Fruit fly (Drosophila melanogaster) whole organism, prepupa: Measurements from ENCODE around the gene Rpn12R.

Source experiments
- Blimp-1 ChIP-seq: fragments of 200-800 bp; sonication (Bioruptor generic); optimal IDR thresholded peaks from 3 replicates; lab custom pipeline; 2017; ENCODE audit warnings: missing biosample characterization, missing genetic modification characterization, mild to moderate bottlenecking, moderate library complexity, missing genetic modification reagents
- CG10669 ChIP-seq: fragments of 200-800 bp; sonication (Bioruptor generic); optimal IDR thresholded peaks from 3 replicates; lab custom pipeline; 2018; ENCODE audit warnings: missing biosample characterization, mild to moderate bottlenecking, missing genetic modification characterization, moderate library complexity
- CG11902 ChIP-seq: fragments of 200-800 bp; sonication (Bioruptor generic); optimal IDR thresholded peaks from 3 replicates; lab custom pipeline; 2016; ENCODE audit warnings: missing biosample characterization, missing genetic modification characterization
- CG15336 ChIP-seq: fragments of 200-800 bp; sonication (Bioruptor generic); IDR thresholded peaks from 2 replicates; pipeline ENCODE4 v1.3.6; 2022; ENCODE audit warnings: missing biosample characterization, missing genetic modification characterization
- CG1621 ChIP-seq: fragments of 200-800 bp; sonication (Bioruptor generic); optimal IDR thresholded peaks from 3 replicates; lab custom pipeline; 2018; ENCODE audit warnings: missing biosample characterization, mild to moderate bottlenecking, missing genetic modification characterization
- CG16779 ChIP-seq: fragments of 200-800 bp; sonication (Bioruptor generic); optimal IDR thresholded peaks from 3 replicates; lab custom pipeline; 2017; ENCODE audit warnings: missing biosample characterization, mild to moderate bottlenecking, missing genetic modification characterization
- CG3032 ChIP-seq: fragments of 200-800 bp; optimal IDR thresholded peaks from 2 replicates; lab custom pipeline; 2019; ENCODE audit warnings: missing biosample characterization, mild to moderate bottlenecking, missing genetic modification characterization, moderate library complexity
- CG31627 ChIP-seq: fragments of 200-800 bp; sonication (Bioruptor generic); optimal IDR thresholded peaks from 3 replicates; lab custom pipeline; 2016; ENCODE audit warnings: missing biosample characterization, missing genetic modification characterization
- CG34406 ChIP-seq: fragments of 200-800 bp; sonication (Bioruptor generic); optimal IDR thresholded peaks from 3 replicates; lab custom pipeline; 2016; ENCODE audit warnings: missing biosample characterization, missing genetic modification characterization
- CG4318 ChIP-seq: fragments of 200-800 bp; sonication (Bioruptor generic); optimal IDR thresholded peaks from 3 replicates; lab custom pipeline; 2017; ENCODE audit warnings: missing biosample characterization, mild to moderate bottlenecking, missing genetic modification characterization
- CG6163 ChIP-seq: fragments of 200-800 bp; sonication (Bioruptor generic); IDR thresholded peaks from 3 replicates; pipeline ENCODE4 v1.3.6; 2022; ENCODE audit warnings: missing biosample characterization, missing genetic modification characterization
- CG6276 ChIP-seq: fragments of 200-800 bp; sonication (Bioruptor generic); optimal IDR thresholded peaks from 2 replicates; lab custom pipeline; 2017; ENCODE audit warnings: missing biosample characterization, mild to moderate bottlenecking, missing genetic modification characterization
- CG6792 ChIP-seq: fragments of 200-800 bp; sonication (Bioruptor generic); optimal IDR thresholded peaks from 3 replicates; lab custom pipeline; 2016; ENCODE audit warnings: missing biosample characterization, missing genetic modification characterization
- CG6808 ChIP-seq: fragments of 200-800 bp; sonication (Bioruptor generic); optimal IDR thresholded peaks from 3 replicates; lab custom pipeline; 2017; ENCODE audit warnings: missing biosample characterization, missing genetic modification characterization, mild to moderate bottlenecking, moderate library complexity, missing genetic modification reagents
- CG6854 ChIP-seq: fragments of 200-800 bp; sonication (Bioruptor generic); optimal IDR thresholded peaks from 2 replicates; lab custom pipeline; 2017; ENCODE audit warnings: missing biosample characterization, mild to moderate bottlenecking, missing genetic modification characterization
- CG8319 ChIP-seq: fragments of 200-800 bp; sonication (Bioruptor generic); optimal IDR thresholded peaks from 3 replicates; lab custom pipeline; 2016; ENCODE audit warnings: missing biosample characterization, missing genetic modification characterization
- CG8632 ChIP-seq: fragments of 200-800 bp; sonication (Bioruptor generic); optimal IDR thresholded peaks from 3 replicates; lab custom pipeline; 2016; ENCODE audit warnings: missing biosample characterization, missing genetic modification characterization
- CG9139 ChIP-seq: fragments of 200-800 bp; sonication (Bioruptor generic); optimal IDR thresholded peaks from 3 replicates; lab custom pipeline; 2017; ENCODE audit warnings: missing biosample characterization, mild to moderate bottlenecking, missing genetic modification characterization
- Eip75B ChIP-seq: fragments of 200-800 bp; sonication (Bioruptor generic); optimal IDR thresholded peaks from 3 replicates; lab custom pipeline; 2016; ENCODE audit warnings: missing biosample characterization, missing genetic modification characterization
- Eip78C ChIP-seq: fragments of 200-800 bp; sonication (Bioruptor generic); peaks from one replicate; lab custom pipeline; 2016; ENCODE audit warnings: missing biosample characterization, missing genetic modification characterization
- Eip93F ChIP-seq: fragments of 200-800 bp; sonication (Bioruptor generic); optimal IDR thresholded peaks from 2 replicates; lab custom pipeline; 2016; ENCODE audit warnings: missing biosample characterization, mild to moderate bottlenecking, missing genetic modification characterization
- Ets21C ChIP-seq: fragments of 200-800 bp; sonication (Bioruptor generic); optimal IDR thresholded peaks from 3 replicates; lab custom pipeline; 2016; ENCODE audit warnings: missing biosample characterization, missing genetic modification characterization
- Ets96B ChIP-seq: fragments of 200-800 bp; optimal IDR thresholded peaks from 2 replicates; lab custom pipeline; 2019; ENCODE audit warnings: missing biosample characterization, mild to moderate bottlenecking, missing genetic modification characterization, moderate library complexity
- Gug ChIP-seq: fragments of 200-800 bp; sonication (Bioruptor generic); IDR thresholded peaks from 2 replicates; pipeline ENCODE4 v1.3.6; 2022; ENCODE audit warnings: missing biosample characterization, missing genetic modification characterization
- Hr38 ChIP-seq: sonication (Bioruptor generic); optimal IDR thresholded peaks from 2 replicates; lab custom pipeline; 2016; ENCODE audit warnings: missing biosample characterization, missing genetic modification characterization
- Hr39 ChIP-seq: fragments of 200-800 bp; sonication (Bioruptor generic); optimal IDR thresholded peaks from 2 replicates; lab custom pipeline; 2016; ENCODE audit warnings: missing biosample characterization, missing genetic modification characterization
- Hr4 ChIP-seq: fragments of 200-800 bp; sonication (Bioruptor generic); optimal IDR thresholded peaks from 3 replicates; lab custom pipeline; 2016; ENCODE audit warnings: missing biosample characterization, missing genetic modification characterization
- Lpt ChIP-seq: fragments of 200-800 bp; sonication (Bioruptor generic); optimal IDR thresholded peaks from 3 replicates; lab custom pipeline; 2016; ENCODE audit warnings: missing biosample characterization, missing genetic modification characterization
- Met ChIP-seq: fragments of 200-800 bp; sonication (Bioruptor generic); optimal IDR thresholded peaks from 3 replicates; lab custom pipeline; 2016; ENCODE audit warnings: missing biosample characterization, missing genetic modification characterization
- OdsH ChIP-seq: fragments of 200-800 bp; sonication (Bioruptor generic); optimal IDR thresholded peaks from 3 replicates; lab custom pipeline; 2016; ENCODE audit warnings: missing biosample characterization, missing genetic modification characterization
- Sox102F ChIP-seq: fragments of 200-800 bp; sonication (Bioruptor generic); optimal IDR thresholded peaks from 2 replicates; lab custom pipeline; 2016; ENCODE audit warnings: missing biosample characterization, mild to moderate bottlenecking, missing genetic modification characterization
- acj6 ChIP-seq: fragments of 200-800 bp; sonication (Bioruptor generic); optimal IDR thresholded peaks from 3 replicates; lab custom pipeline; 2016; ENCODE audit warnings: missing biosample characterization, missing genetic modification characterization
- cyc ChIP-seq: fragments of 200-800 bp; sonication (Bioruptor generic); optimal IDR thresholded peaks from 3 replicates; lab custom pipeline; 2016; ENCODE audit warnings: missing biosample characterization, missing genetic modification characterization
- dsx ChIP-seq: fragments of 200-800 bp; optimal IDR thresholded peaks from 3 replicates; lab custom pipeline; 2019; ENCODE audit warnings: missing biosample characterization, mild to moderate bottlenecking, missing genetic modification characterization, moderate library complexity; ENCODE audit not compliant: poor library complexity, severe bottlenecking
- eg ChIP-seq: fragments of 200-800 bp; sonication (Bioruptor generic); IDR thresholded peaks from 3 replicates; pipeline ENCODE4 v1.3.6; 2022; ENCODE audit warnings: missing biosample characterization, missing genetic modification characterization
- esn ChIP-seq: fragments of 200-800 bp; sonication (Bioruptor generic); optimal IDR thresholded peaks from 2 replicates; lab custom pipeline; 2016; ENCODE audit warnings: missing biosample characterization, mild to moderate bottlenecking, missing genetic modification characterization, moderate library complexity
- fd59A ChIP-seq: fragments of 200-800 bp; sonication (Bioruptor generic); optimal IDR thresholded peaks from 2 replicates; lab custom pipeline; 2017; ENCODE audit warnings: missing biosample characterization, mild to moderate bottlenecking, missing genetic modification characterization, missing genetic modification reagents
- fd85E ChIP-seq: fragments of 200-800 bp; sonication (Bioruptor generic); optimal IDR thresholded peaks from 3 replicates; lab custom pipeline; 2016; ENCODE audit warnings: missing biosample characterization, missing genetic modification characterization
- fkh ChIP-seq: fragments of 200-800 bp; sonication (Bioruptor generic); optimal IDR thresholded peaks from 3 replicates; lab custom pipeline; 2017; ENCODE audit warnings: missing biosample characterization, mild to moderate bottlenecking, missing genetic modification characterization, moderate library complexity
- lz ChIP-seq: fragments of 200-800 bp; sonication (Bioruptor generic); optimal IDR thresholded peaks from 3 replicates; lab custom pipeline; 2016; ENCODE audit warnings: missing biosample characterization, missing genetic modification characterization
- pdm3 ChIP-seq: fragments of 200-800 bp; sonication (Bioruptor generic); optimal IDR thresholded peaks from 3 replicates; lab custom pipeline; 2016; ENCODE audit warnings: missing biosample characterization, missing genetic modification characterization
- salr ChIP-seq, 2 experiments: fragments of 200-800 bp; sonication (Bioruptor generic); optimal IDR thresholded peaks; 3 replicates each; lab custom pipeline; 2016 to 2018; ENCODE audit warnings: missing biosample characterization in 2 of 2, missing genetic modification characterization in 2 of 2, mild to moderate bottlenecking in 1 of 2
- spab ChIP-seq: fragments of 200-800 bp; sonication (Bioruptor generic); optimal IDR thresholded peaks from 2 replicates; lab custom pipeline; 2017; ENCODE audit warnings: missing biosample characterization, mild to moderate bottlenecking, missing genetic modification characterization, missing genetic modification reagents
- ss ChIP-seq, 2 experiments: fragments of 200-800 bp; sonication (Bioruptor generic); optimal IDR thresholded peaks; 2 replicates in 1 of 2; 3 replicates in 1 of 2; lab custom pipeline; 2017 to 2018; ENCODE audit warnings: mild to moderate bottlenecking in 2 of 2, missing biosample characterization in 2 of 2, missing genetic modification characterization in 2 of 2, moderate library complexity in 1 of 2
- svp ChIP-seq: fragments of 200-800 bp; sonication (Bioruptor generic); peaks from one replicate; lab custom pipeline; 2016; ENCODE audit warnings: missing biosample characterization, missing genetic modification characterization
- topi ChIP-seq: fragments of 200-800 bp; sonication (Bioruptor generic); optimal IDR thresholded peaks from 3 replicates; lab custom pipeline; 2016; ENCODE audit warnings: missing biosample characterization, missing genetic modification characterization
- vri ChIP-seq: fragments of 200-800 bp; sonication (Bioruptor generic); optimal IDR thresholded peaks from 3 replicates; lab custom pipeline; 2016; ENCODE audit warnings: missing biosample characterization, mild to moderate bottlenecking, missing genetic modification characterization

Gene Rpn12R

dm6 chr3L:15007271-15007948 lies 35.0 kb downstream of the Rpn12R start (continued):
- TF ChIP-seq Eip78C (GFP tag; lab: Kevin White, UChicago) = peak; percentile 90
- TF ChIP-seq OdsH (GFP tag; lab: Kevin White, UChicago) = peak; percentile 58
- TF ChIP-seq CG3032 (tag; lab: Kevin White, UChicago) = peak; percentile 21
- TF ChIP-seq CG8632 (GFP tag; lab: Kevin White, UChicago) = peak; percentile 7
- TF ChIP-seq Ets96B (tag; lab: Kevin White, UChicago) = peak; percentile 45
- TF ChIP-seq Eip93F (GFP tag; lab: Kevin White, UChicago) = no peak
- no peak for TF ChIP-seq Hr39 (GFP tag; lab: Kevin White, UChicago)
- no peak for TF ChIP-seq CG8319 (GFP tag; lab: Kevin White, UChicago)
- no peak for TF ChIP-seq topi (GFP tag; lab: Kevin White, UChicago)

- TF ChIP-seq fd85E (no peak), CG6163 (GFP tag; lab: Robert Waterston, UW) (peak; percentile 91), CG9139 (peak; percentile 12), Ets21C (GFP tag; lab: Kevin White, UChicago) (peak; percentile 57), spab (GFP tag; lab: Kevin White, UChicago) (peak; percentile 56), Hr38 (GFP tag; lab: Kevin White, UChicago) (no peak), Gug (GFP tag; lab: Robert Waterston, UW) (peak; percentile 86), Sox102F (peak; percentile 77), fkh (no peak), Met (GFP tag; lab: Kevin White, UChicago) (peak; percentile 68), topi (GFP tag; lab: Kevin White, UChicago) (peak; percentile 72), salr (GFP tag; optimal IDR thresholded peaks at IDR 0.05; lab: Kevin White, UChicago) (peak; percentile 50 to 65), fd59A (peak; percentile 54), Hr39 (GFP tag; lab: Kevin White, UChicago) (peak; percentile 62), CG4318 (GFP tag; lab: Kevin White, UChicago) (peak; percentile 63), Ets96B (tag; lab: Kevin White, UChicago) (peak; percentile 80), CG6808 (peak; percentile 59), Hr4 (GFP tag; lab: Kevin White, UChicago) (peak; percentile 91), dsx (GFP tag; lab: Kevin White, UChicago) (peak; percentile 76), Eip75B (GFP tag; lab: Kevin White, UChicago) (peak; percentile 88), lz (GFP tag; lab: Kevin White, UChicago) (peak; percentile 79), acj6 (GFP tag; lab: Kevin White, UChicago) (peak; percentile 80), svp (GFP tag; lab: Kevin White, UChicago) (peak; percentile 83), Blimp-1 (GFP tag; lab: Kevin White, UChicago) (no peak), cyc (GFP tag; lab: Kevin White, UChicago) (peak; percentile 45), Eip78C (GFP tag; lab: Kevin White, UChicago) (peak; percentile 97), CG11902 (GFP tag; lab: Kevin White, UChicago) (peak; percentile 49), CG8319 (GFP tag; lab: Kevin White, UChicago) (peak; percentile 53), CG15336 (GFP tag; lab: Robert Waterston, UW) (peak; percentile 97), OdsH (GFP tag; lab: Kevin White, UChicago) (peak; percentile 80), CG3032 (tag; lab: Kevin White, UChicago) (peak; percentile 77), CG6792 (GFP tag; lab: Kevin White, UChicago) (peak; percentile 88), CG1621 (peak; percentile 65), esn (GFP tag; lab: Kevin White, UChicago) (peak; percentile 82), CG34406 (GFP tag; lab: Kevin White, UChicago) (peak; percentile 67), CG16779 (tag; lab: Kevin White, UChicago) (peak; percentile 55), Lpt (GFP tag; lab: Kevin White, UChicago) (peak; percentile 74), pdm3 (peak; percentile 87), CG6276 (GFP tag; lab: Kevin White, UChicago) (peak; percentile 82), ss (GFP tag; optimal IDR thresholded peaks at IDR 0.05; lab: Kevin White, UChicago) (peak; percentile 30 to 64), CG31627 (GFP tag; lab: Kevin White, UChicago) (peak; percentile 59), CG6854 (no peak), vri (GFP tag; lab: Kevin White, UChicago) (peak; percentile 12), CG10669 (peak; percentile 74), eg (peak; percentile 96), CG8632 (GFP tag; lab: Kevin White, UChicago) (peak; percentile 77)
Measured at dm6 chr3L:15006825-15007224, 35.5 kb downstream of the Rpn12R start.
